Worm (Caenorhabditis elegans): Measurements from ENCODE around the gene rpl-11.2.
A peak's percentile ranks its signal among the peaks of the same experiment; 100 is the strongest.

rpl-11.2 gene

DNA sequence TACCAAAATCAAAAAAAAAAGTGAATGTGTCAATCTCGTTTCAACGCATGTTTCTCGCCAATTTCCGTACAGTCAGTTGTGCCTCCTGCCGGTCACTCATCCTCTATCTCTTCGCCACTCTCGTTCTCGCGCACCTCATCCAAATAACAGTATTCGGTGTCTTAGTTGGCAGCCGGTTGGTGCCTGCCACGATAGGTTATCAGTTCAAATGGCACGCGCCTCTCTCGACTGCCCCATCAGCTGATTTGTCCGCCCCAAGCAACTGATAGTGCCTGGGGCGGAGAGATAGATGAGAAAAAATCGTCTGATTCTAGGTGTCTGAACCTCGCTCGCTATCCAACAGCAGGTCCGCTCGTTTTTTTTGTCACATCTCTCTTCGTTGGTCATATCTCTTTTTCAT is 27.3 kb downstream of the rpl-11.2 start (continued):
- no peak for TF ChIP-seq lsl-1 (GFP tag; optimal IDR thresholded peaks at IDR 0.05)

- TF ChIP-seq attf-3 (GFP tag; conservative IDR thresholded peaks at IDR 0.05): no peak
- TF ChIP-seq nfya-2 (GFP tag; IDR thresholded peaks at IDR 0.05): no peak
- TF ChIP-seq zfh-2 (GFP tag; conservative IDR thresholded peaks at IDR 0.05): 0 out of 2 replicates have a peak, but pooled peaks have one; percentile 28
- no peak for TF ChIP-seq tbp1 (GFP tag; optimal IDR thresholded peaks at IDR 0.05)
- TF ChIP-seq efl-1 (GFP tag; optimal IDR thresholded peaks at IDR 0.05): no peak
- no peak for TF ChIP-seq aptf-3 (GFP tag; IDR thresholded peaks at IDR 0.05)
- no peak for TF ChIP-seq hrde-1 (tag; optimal IDR thresholded peaks at IDR 0.05; ENCODE audit: borderline replicate concordance)
- TF ChIP-seq nfyb-1 (GFP tag; IDR thresholded peaks at IDR 0.05): no peak
- no peak for TF ChIP-seq unc-130 (GFP tag; optimal IDR thresholded peaks at IDR 0.05)
These were observed 28.0 kb downstream of the rpl-11.2 start for ce11 chrX:2214454-2214853.

ce11 chrX:2213400-2214362 is 28.7 kb downstream of the rpl-11.2 start:
- TF ChIP-seq egrh-3 (GFP tag; IDR thresholded peaks at IDR 0.05) (peak; percentile 78; the same call in 1 of the 2 replicates), ets-4 (GFP tag; optimal IDR thresholded peaks at IDR 0.05) (no peak), B0035.1 (tag; optimal IDR thresholded peaks at IDR 0.05) (no peak), him-1 (tag; optimal IDR thresholded peaks at IDR 0.05) (no peak), F57C9.4 (tag; optimal IDR thresholded peaks at IDR 0.05) (no peak), F37B4.10 (GFP tag; IDR thresholded peaks at IDR 0.05) (0 out of 2 replicates have a peak, but pooled peaks have one; percentile 18), B0336.3 (GFP tag; IDR thresholded peaks at IDR 0.05) (no peak), zfh-2 (GFP tag; conservative IDR thresholded peaks at IDR 0.05) (peak; percentile 85), mcd-1 (GFP tag; IDR thresholded peaks at IDR 0.05) (no peak), dox-1 (GFP tag; IDR thresholded peaks at IDR 0.05) (no peak), mxl-1 (tag; optimal IDR thresholded peaks at IDR 0.05) (no peak), ekl-4 (GFP tag; IDR thresholded peaks at IDR 0.05) (0 out of 2 replicates have a peak, but pooled peaks have one; percentile 28), nhr-179 (tag; optimal IDR thresholded peaks at IDR 0.05) (no peak), atf-7 (tag; optimal IDR thresholded peaks at IDR 0.05) (no peak), attf-3 (GFP tag; conservative IDR thresholded peaks at IDR 0.05) (no peak), nhr-80 (tag; optimal IDR thresholded peaks at IDR 0.05) (peak; percentile 16)

ce11 chrX:2212712-2213111 is 29.7 kb downstream of the rpl-11.2 start:
- TF ChIP-seq athp-1 (tag; optimal IDR thresholded peaks at IDR 0.05) (no peak), ama-1 (optimal IDR thresholded peaks at IDR 0.05) (no peak), ama-1 (GFP tag; optimal IDR thresholded peaks at IDR 0.05) (no peak), lin-40 (tag; optimal IDR thresholded peaks at IDR 0.05) (no peak), hlh-26 (GFP tag; conservative IDR thresholded peaks at IDR 0.05) (no peak), Y53G8AR.9 (GFP tag; conservative IDR thresholded peaks at IDR 0.05) (no peak), F22D6.2 (tag; optimal IDR thresholded peaks at IDR 0.05) (no peak), F37B4.10 (GFP tag; IDR thresholded peaks at IDR 0.05) (no peak), dox-1 (GFP tag; IDR thresholded peaks at IDR 0.05) (no peak), D2030.7 (GFP tag; IDR thresholded peaks at IDR 0.05) (no peak), madf-3 (GFP tag; IDR thresholded peaks at IDR 0.05) (no peak), repo-1 (tag; optimal IDR thresholded peaks at IDR 0.05) (no peak)
